Worm (Caenorhabditis elegans) whole organism, young adult: ENCODE measurements around the gene K10H10.13.
A peak's percentile ranks its signal among the peaks of the same experiment; 100 is the strongest.

Experiments
- B0035.1 ChIP-seq: sonication (generic microtip); optimal IDR thresholded peaks from 2 replicates; lab custom pipeline; 2016; ENCODE audit warnings: missing genetic modification characterization, mild to moderate bottlenecking, missing compliant biosample characterization, missing genotype, missing genetic modification reagents
- B0261.1 ChIP-seq: sonication (generic microtip); optimal IDR thresholded peaks from 2 replicates; lab custom pipeline; 2016; ENCODE audit warnings: mild to moderate bottlenecking, missing genetic modification characterization, moderate library complexity, missing compliant biosample characterization
- C06A6.2 ChIP-seq: fragments of 200-800 bp; sonication (Bioruptor generic); conservative IDR thresholded peaks from 2 replicates; pipeline ENCODE4 v1.3.6; 2022; ENCODE audit warnings: missing genetic modification characterization, missing compliant biosample characterization
- C17E4.6 ChIP-seq: fragments of 200-800 bp; sonication (Bioruptor generic); IDR thresholded peaks from 2 replicates; pipeline ENCODE4 v1.3.6; 2022; ENCODE audit warnings: missing genetic modification reagents, missing genetic modification characterization, missing compliant biosample characterization
- F39B2.1 ChIP-seq: fragments of 200-800 bp; sonication (Bioruptor generic); IDR thresholded peaks from 2 replicates; pipeline ENCODE4 v1.3.6; 2022; ENCODE audit warnings: missing genetic modification reagents, missing genetic modification characterization, missing compliant biosample characterization
- F52B5.7 ChIP-seq: sonication (generic microtip); optimal IDR thresholded peaks from 2 replicates; lab custom pipeline; 2016; ENCODE audit warnings: mild to moderate bottlenecking, missing genetic modification characterization, missing compliant biosample characterization
- K11D2.4 ChIP-seq: fragments of 200-800 bp; sonication (Bioruptor generic); IDR thresholded peaks from 2 replicates; pipeline ENCODE4 v1.3.6; 2022; ENCODE audit warnings: missing genetic modification reagents, missing genetic modification characterization, missing compliant biosample characterization
- T07F8.4 ChIP-seq: sonication (generic microtip); optimal IDR thresholded peaks from 2 replicates; lab custom pipeline; 2016; ENCODE audit warnings: mild to moderate bottlenecking, missing genetic modification characterization, moderate library complexity, missing compliant biosample characterization
- Y53G8AR.9 ChIP-seq: fragments of 200-800 bp; sonication (Bioruptor generic); conservative IDR thresholded peaks from 2 replicates; pipeline ENCODE4 v1.3.6; 2022; ENCODE audit warnings: missing genetic modification reagents, missing genetic modification characterization, missing compliant biosample characterization
- Y95B8A.8 ChIP-seq: fragments of 200-800 bp; sonication (Bioruptor generic); IDR thresholded peaks from 2 replicates; pipeline ENCODE4 v1.3.6; 2022; ENCODE audit warnings: missing genetic modification reagents, missing genetic modification characterization, missing compliant biosample characterization
- athp-1 ChIP-seq: sonication (generic microtip); optimal IDR thresholded peaks from 2 replicates; lab custom pipeline; 2017; ENCODE audit warnings: mild to moderate bottlenecking, missing genetic modification characterization, missing compliant biosample characterization
- attf-5 ChIP-seq: fragments of 200-800 bp; sonication (Bioruptor generic); optimal IDR thresholded peaks from 2 replicates; lab custom pipeline; 2018; ENCODE audit warnings: mild to moderate bottlenecking, missing genetic modification characterization, missing compliant biosample characterization
- attf-6 ChIP-seq: fragments of 200-800 bp; sonication (Bioruptor generic); IDR thresholded peaks from 2 replicates; pipeline ENCODE4 v1.3.6; 2022; ENCODE audit warnings: missing genetic modification reagents, missing genetic modification characterization, missing compliant biosample characterization
- bed-2 ChIP-seq: fragments of 200-800 bp; sonication (Bioruptor generic); IDR thresholded peaks from 2 replicates; pipeline ENCODE4 v1.3.6; 2022; ENCODE audit warnings: missing genetic modification reagents, missing genetic modification characterization, missing compliant biosample characterization
- ccch-3 ChIP-seq: fragments of 200-800 bp; sonication (Bioruptor generic); optimal IDR thresholded peaks from 2 replicates; lab custom pipeline; 2018; ENCODE audit warnings: mild to moderate bottlenecking, missing genetic modification characterization, missing compliant biosample characterization
- ceh-100 ChIP-seq: fragments of 200-800 bp; sonication (Bioruptor generic); IDR thresholded peaks from 2 replicates; pipeline ENCODE4 v1.3.6; 2022; ENCODE audit warnings: missing genetic modification reagents, missing genetic modification characterization, missing compliant biosample characterization
- ceh-58 ChIP-seq: fragments of 200-800 bp; sonication (Bioruptor generic); IDR thresholded peaks from 2 replicates; pipeline ENCODE4 v1.3.6; 2022; ENCODE audit warnings: missing genetic modification characterization, missing compliant biosample characterization
- die-1 ChIP-seq: sonication (generic microtip); optimal IDR thresholded peaks from 2 replicates; lab custom pipeline; 2016; ENCODE audit warnings: missing genotype, mild to moderate bottlenecking, missing genetic modification characterization, missing compliant biosample characterization
- dpff-1 ChIP-seq: sonication (generic microtip); optimal IDR thresholded peaks from 2 replicates; lab custom pipeline; 2017; ENCODE audit warnings: mild to moderate bottlenecking, missing genetic modification characterization, missing compliant biosample characterization
- egl-18 ChIP-seq: fragments of 200-800 bp; sonication (Bioruptor generic); IDR thresholded peaks from 2 replicates; pipeline ENCODE4 v1.3.6; 2022; ENCODE audit warnings: missing genetic modification reagents, missing genetic modification characterization, missing compliant biosample characterization
- egl-44 ChIP-seq: fragments of 200-800 bp; sonication (Bioruptor generic); IDR thresholded peaks from 2 replicates; pipeline ENCODE4 v1.3.6; 2022; ENCODE audit warnings: missing genetic modification reagents, missing genetic modification characterization, missing compliant biosample characterization
- ets-4 ChIP-seq: fragments of 200-800 bp; sonication (Bioruptor generic); optimal IDR thresholded peaks from 2 replicates; lab custom pipeline; 2018; ENCODE audit warnings: mild to moderate bottlenecking, missing genetic modification characterization, missing compliant biosample characterization
- him-1 ChIP-seq: sonication (generic microtip); optimal IDR thresholded peaks from 2 replicates; lab custom pipeline; 2016; ENCODE audit warnings: missing genotype, missing genetic modification reagents, missing genetic modification characterization, missing compliant biosample characterization
- hlh-26 ChIP-seq: fragments of 200-800 bp; sonication (Bioruptor generic); conservative IDR thresholded peaks from 2 replicates; pipeline ENCODE4 v1.3.6; 2022; ENCODE audit warnings: missing genetic modification reagents, missing genetic modification characterization, missing compliant biosample characterization
- hmg-1.2 ChIP-seq: fragments of 200-800 bp; sonication (Bioruptor generic); IDR thresholded peaks from 2 replicates; pipeline ENCODE4 v1.3.6; 2022; ENCODE audit warnings: missing genetic modification reagents, missing genetic modification characterization, missing compliant biosample characterization
- hrde-1 ChIP-seq: sonication (generic microtip); optimal IDR thresholded peaks from 2 replicates; lab custom pipeline; 2016; ENCODE audit warnings: missing genetic modification characterization, mild to moderate bottlenecking, missing compliant biosample characterization, moderate library complexity, missing genotype, missing genetic modification reagents, borderline replicate concordance
- let-526 ChIP-seq: fragments of 200-800 bp; sonication (Bioruptor generic); IDR thresholded peaks from 2 replicates; pipeline ENCODE4 v1.3.6; 2022; ENCODE audit warnings: missing genetic modification reagents, missing genetic modification characterization, missing compliant biosample characterization
- lin-40 ChIP-seq: sonication (generic microtip); optimal IDR thresholded peaks from 2 replicates; lab custom pipeline; 2016; ENCODE audit warnings: missing genetic modification characterization, mild to moderate bottlenecking, missing compliant biosample characterization, missing genotype, missing genetic modification reagents
- lin-54 ChIP-seq: fragments of 200-800 bp; sonication (Bioruptor generic); optimal IDR thresholded peaks from 2 replicates; lab custom pipeline; 2018; ENCODE audit warnings: mild to moderate bottlenecking, missing genetic modification characterization, missing compliant biosample characterization
- lsl-1 ChIP-seq: fragments of 200-800 bp; sonication (Bioruptor generic); optimal IDR thresholded peaks from 2 replicates; lab custom pipeline; 2018; ENCODE audit warnings: mild to moderate bottlenecking, missing genetic modification characterization, moderate library complexity, missing compliant biosample characterization
- madf-6 ChIP-seq: fragments of 200-800 bp; sonication (Bioruptor generic); IDR thresholded peaks from 2 replicates; pipeline ENCODE4 v1.3.6; 2022; ENCODE audit warnings: missing genetic modification reagents, missing genetic modification characterization, missing compliant biosample characterization
- nfyb-1 ChIP-seq: fragments of 200-800 bp; sonication (Bioruptor generic); IDR thresholded peaks from 2 replicates; pipeline ENCODE4 v1.3.6; 2022; ENCODE audit warnings: missing genetic modification reagents, missing genetic modification characterization, missing compliant biosample characterization
- pbrm-1 ChIP-seq: fragments of 200-800 bp; sonication (Bioruptor generic); IDR thresholded peaks from 2 replicates; pipeline ENCODE4 v1.3.6; 2022; ENCODE audit warnings: missing genetic modification reagents, missing genetic modification characterization, missing compliant biosample characterization
- rec-8 ChIP-seq, 2 experiments: sonication (generic microtip); optimal IDR thresholded peaks; 2 replicates each; lab custom pipeline; 2016; ENCODE audit warnings: mild to moderate bottlenecking in 2 of 2, missing genetic modification characterization in 2 of 2, missing genetic modification reagents in 2 of 2, missing genotype in 2 of 2, missing biosample characterization in 1 of 2, missing compliant biosample characterization in 1 of 2, moderate library complexity in 1 of 2
- rpc-1 ChIP-seq, 2 experiments: fragments of 150-350 bp in 1 of 2; sonication (generic microtip) in 1 of 2; optimal IDR thresholded peaks; 2 replicates each; lab custom pipeline; 2014 to 2018; ENCODE audit warnings: missing biosample characterization in 1 of 2, missing genetic modification characterization in 1 of 2, missing genetic modification reagents in 1 of 2, missing genotype in 1 of 2
- sdz-38 ChIP-seq: sonication (generic microtip); optimal IDR thresholded peaks from 2 replicates; lab custom pipeline; 2016; ENCODE audit warnings: missing genotype, missing genetic modification characterization, missing compliant biosample characterization
- snpc-1.3 ChIP-seq: sonication (generic microtip); optimal IDR thresholded peaks from 2 replicates; lab custom pipeline; 2017; ENCODE audit warnings: missing genetic modification characterization, mild to moderate bottlenecking, missing compliant biosample characterization, antibody characterized with exemption, moderate library complexity, missing genotype, missing genetic modification reagents; ENCODE audit not compliant: insufficient read depth
- tlf-1 ChIP-seq: fragments of 200-800 bp; sonication (Bioruptor generic); optimal IDR thresholded peaks from 2 replicates; lab custom pipeline; 2018; ENCODE audit warnings: mild to moderate bottlenecking, missing genetic modification characterization, missing compliant biosample characterization
- ztf-22 ChIP-seq: fragments of 200-800 bp; sonication (Bioruptor generic); optimal IDR thresholded peaks from 2 replicates; lab custom pipeline; 2018; ENCODE audit warnings: mild to moderate bottlenecking, missing genetic modification characterization, moderate library complexity, missing compliant biosample characterization
- ztf-3 ChIP-seq: fragments of 200-800 bp; sonication (Bioruptor generic); optimal IDR thresholded peaks from 2 replicates; lab custom pipeline; 2018; ENCODE audit warnings: mild to moderate bottlenecking, missing genetic modification characterization, missing compliant biosample characterization

The K10H10.13 gene

DNA sequence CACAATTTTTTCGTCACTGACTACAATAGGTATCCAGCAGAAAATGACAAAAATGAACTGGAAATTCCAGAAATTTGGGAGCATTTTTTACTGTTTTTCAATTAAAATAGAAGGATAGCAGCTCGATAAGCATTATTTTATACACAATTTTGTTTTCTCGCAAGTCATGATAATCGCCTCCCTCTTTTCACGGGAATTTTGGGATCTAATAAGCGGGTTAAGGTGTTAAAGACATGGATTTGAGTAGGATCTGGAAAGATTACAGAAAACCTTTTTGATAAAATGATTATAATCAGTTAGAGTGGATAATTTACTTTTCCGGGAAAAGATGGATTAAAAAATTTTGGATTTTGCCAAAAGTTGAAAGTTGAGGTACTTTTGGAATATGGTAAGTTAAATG, 37.6 kb upstream of the K10H10.13 start, which contains the start of gene gcy-29 (continued):
- no peak for TF ChIP-seq K11D2.4

DNA sequence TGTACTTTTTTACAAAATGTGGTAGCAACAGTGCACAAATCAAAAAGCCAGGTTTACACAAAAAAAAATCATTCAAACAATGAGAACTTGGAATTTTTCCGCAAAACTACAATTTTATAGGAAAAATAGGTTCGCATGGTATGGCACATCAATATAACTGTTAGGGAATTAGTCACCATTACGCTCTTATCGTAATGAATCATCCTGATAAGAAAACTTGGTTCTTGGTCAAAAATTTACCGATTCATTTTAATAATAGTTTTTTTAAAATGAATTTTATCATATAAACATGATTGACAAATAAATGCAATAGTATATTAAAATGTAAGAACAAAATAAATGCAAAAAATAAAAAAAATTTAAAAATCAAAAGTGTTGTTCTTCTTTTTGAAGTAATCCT, 29.5 kb upstream of the K10H10.13 start:
- TF ChIP-seq bed-2 (GFP tag; lab: Robert Waterston, UW), result no peak
- no peak for TF ChIP-seq lin-54 (GFP tag; lab: Kevin White, UChicago)
- TF ChIP-seq let-526, result no peak

DNA sequence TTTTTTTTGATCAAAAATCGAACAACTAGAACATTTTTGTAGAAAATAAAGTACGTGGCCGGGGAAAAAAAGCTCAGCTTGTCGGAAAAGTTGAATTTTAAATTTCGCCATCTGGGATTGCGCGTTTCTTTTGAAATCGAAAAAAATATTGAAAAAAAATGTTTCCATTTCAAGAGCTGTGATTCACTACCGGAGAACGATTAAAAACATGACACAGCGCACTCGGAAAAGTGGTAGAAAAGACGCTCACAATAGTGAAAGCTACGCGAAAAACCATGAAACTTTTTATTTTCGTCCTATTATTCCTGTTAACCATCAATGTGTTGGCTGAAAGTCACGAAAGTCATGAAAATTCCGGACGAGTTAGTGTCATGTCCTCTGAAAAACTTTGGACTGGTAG, 26.6 kb upstream of the K10H10.13 start, which contains the start of the genes clec-147 and C04H5.7:
clec-147 (minus strand) TSS at position 101 of the 400 bp plus-strand sequence.
C04H5.7 (plus strand) TSS at position 219 of the 400 bp plus-strand sequence.
- TF ChIP-seq hlh-26 (GFP tag; lab: Robert Waterston, UW) (no peak), sdz-38 (tag; lab: Kevin White, UChicago) (no peak), B0261.1 (tag; lab: Kevin White, UChicago) (no peak), C06A6.2 (no peak), ztf-3 (no peak), madf-6 (GFP tag; lab: Robert Waterston, UW) (no peak), egl-44 (GFP tag; lab: Robert Waterston, UW) (no peak), ets-4 (GFP tag; lab: Kevin White, UChicago) (no peak)

DNA sequence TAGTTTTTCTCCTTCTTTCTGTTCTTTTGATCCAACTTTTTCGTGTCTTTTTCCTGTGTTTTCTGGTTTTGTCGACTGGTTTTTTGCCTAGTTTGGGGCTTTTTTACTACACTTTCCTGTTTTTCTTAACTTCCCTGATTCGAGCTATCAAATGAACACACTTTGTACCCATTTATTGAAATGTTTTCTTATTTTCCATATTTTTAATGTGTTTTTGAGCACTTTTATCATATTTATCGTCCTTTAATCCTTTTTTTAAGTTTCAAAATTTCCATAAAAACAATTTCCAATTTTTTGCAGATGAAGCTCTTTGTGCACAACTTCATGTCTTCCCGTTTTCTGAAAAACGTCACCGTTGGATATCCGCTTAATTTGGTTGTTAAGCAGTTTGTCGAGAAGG, 22.9 kb upstream of the K10H10.13 start, which contains the start of gene C04H5.1:
C04H5.1 (plus strand) TSS at position 301 of the 400 bp plus-strand sequence.
- TF ChIP-seq lin-40 (tag; lab: Kevin White, UChicago) (no peak), tlf-1 (no peak), him-1 (tag; lab: Kevin White, UChicago) (no peak), T07F8.4 (tag; lab: Kevin White, UChicago) (no peak), hrde-1 (tag; lab: Kevin White, UChicago) (no peak), dpff-1 (tag; lab: Kevin White, UChicago) (no peak), ceh-100 (GFP tag; lab: Robert Waterston, UW) (no peak), B0035.1 (tag; lab: Kevin White, UChicago) (no peak), F39B2.1 (no peak), ets-4 (GFP tag; lab: Kevin White, UChicago) (no peak), lsl-1 (GFP tag; lab: Kevin White, UChicago) (no peak), die-1 (tag; lab: Kevin White, UChicago) (no peak), C17E4.6 (GFP tag; lab: Robert Waterston, UW) (no peak), hlh-26 (GFP tag; lab: Robert Waterston, UW) (no peak), Y53G8AR.9 (GFP tag; lab: Robert Waterston, UW) (no peak), ztf-22 (GFP tag; lab: Kevin White, UChicago) (no peak), egl-18 (GFP tag; lab: Robert Waterston, UW) (no peak)

DNA sequence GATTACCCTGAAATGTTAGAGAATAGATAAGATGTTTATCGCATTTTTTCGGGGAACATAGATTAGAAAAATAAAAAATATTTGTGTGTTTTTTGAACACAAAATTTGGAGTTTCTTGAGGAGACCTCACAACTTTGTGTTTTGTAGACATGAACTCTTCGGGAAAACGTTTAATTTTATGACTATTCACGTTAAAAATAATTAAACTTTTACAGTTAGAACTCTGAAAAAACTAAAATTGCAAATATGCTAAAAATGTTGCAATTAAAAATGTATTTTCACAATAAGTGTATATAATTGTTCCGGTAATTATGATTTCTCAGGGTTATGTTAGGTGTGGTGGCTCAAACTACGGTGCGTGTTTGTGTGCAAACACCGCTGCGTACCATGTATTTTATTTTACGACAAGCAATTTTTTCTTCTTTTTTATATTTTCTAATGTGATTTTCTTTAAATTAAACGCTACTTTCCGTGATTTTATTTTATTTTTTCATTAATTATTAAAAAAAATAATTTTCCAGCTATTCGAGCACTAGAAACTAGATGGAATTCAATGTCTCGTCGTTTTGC, 17.2 kb upstream of the K10H10.13 start, which contains the start of the genes F57C2.5 and spat-1:
F57C2.5 (minus strand) TSS at position 7 of the 570 bp plus-strand sequence.
spat-1 (plus strand) TSS at position 520 of the 570 bp plus-strand sequence.
- TF ChIP-seq ccch-3 (GFP tag; lab: Kevin White, UChicago) (peak; percentile 66), hlh-26 (GFP tag; lab: Robert Waterston, UW) (no peak), athp-1 (tag; lab: Kevin White, UChicago) (peak; percentile 36), F52B5.7 (no peak), hmg-1.2 (GFP tag; lab: Robert Waterston, UW) (peak; percentile 49; the same call in 1 of the 2 replicates), lin-54 (GFP tag; lab: Kevin White, UChicago) (peak; percentile 22), attf-5 (GFP tag; lab: Kevin White, UChicago) (peak; percentile 77), nfyb-1 (no peak), pbrm-1 (GFP tag; lab: Robert Waterston, UW) (no peak), him-1 (tag; lab: Kevin White, UChicago) (no peak), ceh-58 (GFP tag; lab: Robert Waterston, UW) (no peak), rpc-1 (optimal IDR thresholded peaks at IDR 0.05; lab: Kevin White, UChicago) (no peak), rpc-1 (tag; optimal IDR thresholded peaks at IDR 0.05; lab: Kevin White, UChicago) (no peak), snpc-1.3 (tag; lab: Kevin White, UChicago) (peak; percentile 36), attf-6 (GFP tag; lab: Robert Waterston, UW) (no peak), Y95B8A.8 (GFP tag; lab: Robert Waterston, UW) (0 out of 2 replicates have a peak, but pooled peaks have one; percentile 19), rec-8 (tag; optimal IDR thresholded peaks at IDR 0.05; lab: Kevin White, UChicago) (no peak)
